Fruit fly (Drosophila melanogaster) S2 (cell line): ENCODE results near the gene CG43350.

Experiments used
- CG8478 ChIP-seq: fragments of >200 bp; optimal IDR thresholded peaks from 2 replicates; lab custom pipeline; 2018
- CTCF ChIP-seq, 2 experiments: fragments of >200 bp; optimal IDR thresholded peaks; 2 replicates each; lab custom pipeline; 2018

- TF ChIP-seq CTCF (optimal IDR thresholded peaks at IDR 0.05; lab: Kevin White, UChicago) (no peak), CG8478 (lab: Kevin White, UChicago) (no peak)
Observed at dm6 chr2L:9338852-9339251, 10.5 kb upstream of the CG43350 start.
